Fruit fly (Drosophila melanogaster): ENCODE measurements around the gene CG4281.

CG4281 gene

DNA sequence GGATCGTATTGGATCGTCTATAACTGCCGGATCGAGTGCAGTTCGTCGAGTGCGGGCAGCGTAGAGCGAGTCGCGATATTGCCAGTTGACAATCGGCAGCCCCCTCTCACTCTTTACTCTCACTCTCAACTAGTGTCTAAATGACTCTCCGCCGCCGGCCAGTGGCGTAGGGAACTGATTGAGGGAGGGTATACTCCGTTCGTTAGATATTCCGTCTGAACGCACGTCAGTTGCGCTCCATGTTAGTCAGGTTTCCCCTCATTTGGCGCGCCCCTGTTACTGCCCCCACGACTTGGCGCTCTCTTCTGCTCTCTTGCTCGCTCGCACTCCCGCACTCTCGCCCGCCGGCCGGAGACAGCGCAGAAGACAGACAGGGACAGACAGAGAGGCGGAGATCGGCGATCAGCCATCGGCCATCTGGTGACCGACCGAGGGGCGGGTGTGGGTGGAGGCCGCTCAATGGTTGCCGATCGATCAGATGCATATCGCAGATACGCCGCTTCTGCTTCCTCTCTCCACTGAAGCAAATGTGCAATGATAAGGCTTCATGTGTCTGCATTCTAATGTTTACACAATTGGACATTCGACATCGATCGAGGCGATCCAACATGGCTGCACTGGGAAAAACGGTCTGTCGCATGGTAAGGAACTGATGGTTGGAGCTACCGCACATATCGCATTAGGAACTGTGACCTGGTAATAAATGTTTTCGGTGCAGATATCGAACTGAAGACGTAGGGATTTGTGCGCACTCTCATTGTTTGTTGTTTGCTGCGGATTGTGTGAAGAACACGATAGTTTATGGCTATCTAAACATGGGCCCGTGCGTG, 14.7 kb downstream of the CG4281 start, which contains the start of gene moody (continued):
- TF ChIP-seq ato (GFP tag; IDR thresholded peaks at IDR 0.05; ENCODE audit: partially characterized antibody) = no peak
- peak; percentile 90 for TF ChIP-seq CG3163 (GFP tag; optimal IDR thresholded peaks at IDR 0.05)
- peak; percentile 92 for TF ChIP-seq cato (GFP tag; optimal IDR thresholded peaks at IDR 0.05; ENCODE audit: borderline replicate concordance)
- peak; percentile 97 for TF ChIP-seq CG17359 (tag; optimal IDR thresholded peaks at IDR 0.05)
- peak; percentile 96 for TF ChIP-seq Dip3 (GFP tag; optimal IDR thresholded peaks at IDR 0.05)
- peak; percentile 99 for TF ChIP-seq CG2120 (GFP tag; optimal IDR thresholded peaks at IDR 0.05)
- peak; percentile 90 for TF ChIP-seq CG11560 (tag; IDR thresholded peaks at IDR 0.05)
- TF ChIP-seq gro (GFP tag; optimal IDR thresholded peaks at IDR 0.05) = peak; percentile 98
- TF ChIP-seq gcm2 (GFP tag; optimal IDR thresholded peaks at IDR 0.05) = peak; percentile 91
- TF ChIP-seq CG2129 (GFP tag; IDR thresholded peaks at IDR 0.05; ENCODE audit: partially characterized antibody) = no peak
- peak; percentile 99 for TF ChIP-seq CG18599 (GFP tag; optimal IDR thresholded peaks at IDR 0.05)
- TF ChIP-seq jigr1 (GFP tag; IDR thresholded peaks at IDR 0.05) = peak; percentile 92
- TF ChIP-seq oc (tag; optimal IDR thresholded peaks at IDR 0.05) = peak; percentile 94
- TF ChIP-seq Lpt (GFP tag; optimal IDR thresholded peaks at IDR 0.05) = no peak
- TF ChIP-seq wor (GFP tag; IDR thresholded peaks at IDR 0.05) = peak; percentile 88
- TF ChIP-seq CG5245 (GFP tag; optimal IDR thresholded peaks at IDR 0.05) = peak; percentile 97
- peak; percentile 98 for TF ChIP-seq Xrp1 (GFP tag; IDR thresholded peaks at IDR 0.05)
- TF ChIP-seq CG3995 (GFP tag; optimal IDR thresholded peaks at IDR 0.05) = peak; percentile 81
- TF ChIP-seq CG6813 (GFP tag; optimal IDR thresholded peaks at IDR 0.05) = peak; percentile 98
- TF ChIP-seq Elba2 (GFP tag; optimal IDR thresholded peaks at IDR 0.05) = no peak
- TF ChIP-seq CG11247 (GFP tag; IDR thresholded peaks at IDR 0.05) = peak; percentile 99
- TF ChIP-seq CG10366 (GFP tag; IDR thresholded peaks at IDR 0.05) = peak; percentile 99
- TF ChIP-seq kni (GFP tag; optimal IDR thresholded peaks at IDR 0.05) = peak; percentile 93
- TF ChIP-seq hb (GFP tag; IDR thresholded peaks at IDR 0.05; ENCODE audit: partially characterized antibody) = no peak
- 0 out of 3 replicates have a peak, but pooled peaks have one; percentile 27 for TF ChIP-seq Opbp (GFP tag; IDR thresholded peaks at IDR 0.05; ENCODE audit: partially characterized antibody)
- TF ChIP-seq CG18619 (GFP tag; optimal IDR thresholded peaks at IDR 0.05) = peak; percentile 97
- TF ChIP-seq CG1792 (GFP tag; optimal IDR thresholded peaks at IDR 0.05) = peak; percentile 96
- peak; percentile 99 for TF ChIP-seq lilli (GFP tag; optimal IDR thresholded peaks at IDR 0.05)
- TF ChIP-seq D19B (GFP tag; optimal IDR thresholded peaks at IDR 0.05) = peak; percentile 92
- peak; percentile 70 for TF ChIP-seq CG10565 (GFP tag; optimal IDR thresholded peaks at IDR 0.05)
- peak; percentile 73 for TF ChIP-seq CG8359 (GFP tag; optimal IDR thresholded peaks at IDR 0.05; ENCODE audit: borderline replicate concordance)
- peak; percentile 80 for TF ChIP-seq E2f2 (GFP tag; IDR thresholded peaks at IDR 0.05)
- no peak for TF ChIP-seq CG42726 (GFP tag; IDR thresholded peaks at IDR 0.05; ENCODE audit: partially characterized antibody)
- peak; percentile 94 for TF ChIP-seq CG11695 (GFP tag; IDR thresholded peaks at IDR 0.05)
- 0 out of 3 replicates have a peak, but pooled peaks have one; percentile 33 for TF ChIP-seq CG14860 (GFP tag; IDR thresholded peaks at IDR 0.05; ENCODE audit: partially characterized antibody)
- TF ChIP-seq tin (GFP tag; optimal IDR thresholded peaks at IDR 0.05) = peak; percentile 98
- TF ChIP-seq HLHmδ (GFP tag; optimal IDR thresholded peaks at IDR 0.05) = peak; percentile 97
- no peak for TF ChIP-seq tll (GFP tag; optimal IDR thresholded peaks at IDR 0.05)
- TF ChIP-seq CG13775 (GFP tag; optimal IDR thresholded peaks at IDR 0.05) = peak; percentile 90
- TF ChIP-seq CG8388 (GFP tag; optimal IDR thresholded peaks at IDR 0.05) = peak; percentile 86
- TF ChIP-seq Dll (GFP tag; IDR thresholded peaks at IDR 0.05; ENCODE audit: partially characterized antibody) = peak; percentile 54; the same call in 2 of the 4 replicates
- peak; percentile 99 for TF ChIP-seq HmgZ (tag; optimal IDR thresholded peaks at IDR 0.05)
- peak; percentile 99 for TF ChIP-seq lab (GFP tag; optimal IDR thresholded peaks at IDR 0.05)
- peak; percentile 98 for TF ChIP-seq CG8944 (GFP tag; optimal IDR thresholded peaks at IDR 0.05)
- peak; percentile 98 for TF ChIP-seq CG12219 (GFP tag; optimal IDR thresholded peaks at IDR 0.05)
- TF ChIP-seq gsb (GFP tag; IDR thresholded peaks at IDR 0.05) = peak; percentile 98
- peak; percentile 79 for TF ChIP-seq CG9437 (GFP tag; optimal IDR thresholded peaks at IDR 0.05)
